Worm (Caenorhabditis elegans): ENCODE data around the gene fbxb-31.

- no peak for TF ChIP-seq cog-1 (tag; optimal IDR thresholded peaks at IDR 0.05)
- no peak for TF ChIP-seq ztf-23 (GFP tag; IDR thresholded peaks at IDR 0.05)
- no peak for TF ChIP-seq klf-2 (GFP tag; conservative IDR thresholded peaks at IDR 0.05)
- TF ChIP-seq T22C8.4 (GFP tag; IDR thresholded peaks at IDR 0.05) = no peak
- no peak for TF ChIP-seq flt-1 (GFP tag; IDR thresholded peaks at IDR 0.05)
These were observed 22.8 kb upstream of the fbxb-31 start, which contains the start of gene F19B10.13 for ce11 chrII:3661932-3662331.
